Fruit fly (Drosophila melanogaster): ENCODE measurements around the gene cass.
A peak's percentile ranks its signal among the peaks of the same experiment; 100 is the strongest.

Gene cass

dm6 chr2L:17477710-17478109, at the start of gene cass:
Gene cass (minus strand): TSS chr2L:17477888.
- no peak for TF ChIP-seq Hr96 (GFP tag; optimal IDR thresholded peaks at IDR 0.05)
- TF ChIP-seq toe (GFP tag; optimal IDR thresholded peaks at IDR 0.05): no peak
- no peak for TF ChIP-seq cnc (optimal IDR thresholded peaks at IDR 0.05)
- TF ChIP-seq pad (GFP tag; optimal IDR thresholded peaks at IDR 0.05): peak; percentile 19
- no peak for TF ChIP-seq CG14711 (tag; optimal IDR thresholded peaks at IDR 0.05)
- no peak for TF ChIP-seq CG1620 (GFP tag; optimal IDR thresholded peaks at IDR 0.05)
- TF ChIP-seq CG11617 (GFP tag; optimal IDR thresholded peaks at IDR 0.05): peak; percentile 8
- no peak for TF ChIP-seq Crg-1 (GFP tag; optimal IDR thresholded peaks at IDR 0.05)
- no peak for TF ChIP-seq CG7101 (tag; optimal IDR thresholded peaks at IDR 0.05)
- peak; percentile 98 for TF ChIP-seq ovo (GFP tag; optimal IDR thresholded peaks at IDR 0.05)
- TF ChIP-seq tj (GFP tag; optimal IDR thresholded peaks at IDR 0.05): no peak
- no peak for TF ChIP-seq CG12768 (GFP tag; optimal IDR thresholded peaks at IDR 0.05)
- peak; percentile 18 for TF ChIP-seq cic (GFP tag; optimal IDR thresholded peaks at IDR 0.05)
- no peak for TF ChIP-seq CG33017 (tag; optimal IDR thresholded peaks at IDR 0.05)
- TF ChIP-seq Mnt (GFP tag; optimal IDR thresholded peaks at IDR 0.05): peak; percentile 33
- no peak for TF ChIP-seq CG5204 (GFP tag; optimal IDR thresholded peaks at IDR 0.05)
- TF ChIP-seq Clk (GFP tag; optimal IDR thresholded peaks at IDR 0.05): no peak
- peak; percentile 73 for TF ChIP-seq bab1 (GFP tag; optimal IDR thresholded peaks at IDR 0.05)
- TF ChIP-seq kay (GFP tag; ENCODE audit: borderline replicate concordance): no peak
- TF ChIP-seq CG7045 (GFP tag; optimal IDR thresholded peaks at IDR 0.05): no peak

- no peak for TF ChIP-seq CG33017 (tag; optimal IDR thresholded peaks at IDR 0.05)
- TF ChIP-seq Clk (GFP tag; optimal IDR thresholded peaks at IDR 0.05): no peak
- TF ChIP-seq pad (GFP tag; optimal IDR thresholded peaks at IDR 0.05): no peak
- no peak for TF ChIP-seq tj (GFP tag; optimal IDR thresholded peaks at IDR 0.05)
- TF ChIP-seq CG7045 (GFP tag; optimal IDR thresholded peaks at IDR 0.05): no peak
- TF ChIP-seq bab1 (GFP tag; optimal IDR thresholded peaks at IDR 0.05): no peak
- TF ChIP-seq toe (GFP tag; optimal IDR thresholded peaks at IDR 0.05): no peak
- no peak for TF ChIP-seq CG12768 (GFP tag; optimal IDR thresholded peaks at IDR 0.05)
- TF ChIP-seq CG14711 (tag; optimal IDR thresholded peaks at IDR 0.05): no peak
- no peak for TF ChIP-seq CG1620 (GFP tag; optimal IDR thresholded peaks at IDR 0.05)
- no peak for TF ChIP-seq cic (GFP tag; optimal IDR thresholded peaks at IDR 0.05)
- no peak for TF ChIP-seq CG11617 (GFP tag; optimal IDR thresholded peaks at IDR 0.05)
- TF ChIP-seq Hr96 (GFP tag; optimal IDR thresholded peaks at IDR 0.05): no peak
Measured at dm6 chr2L:17524449-17524848, 46.8 kb upstream of the cass start, which contains the start of gene CG15143. Gene CG15143 (minus strand): TSS chr2L:17524549.

dm6 chr2L:17514090-17514715, 36.5 kb upstream of the cass start:
- no peak for TF ChIP-seq Clk (GFP tag; optimal IDR thresholded peaks at IDR 0.05)
- TF ChIP-seq cic (GFP tag; optimal IDR thresholded peaks at IDR 0.05): no peak
- TF ChIP-seq CG1620 (GFP tag; optimal IDR thresholded peaks at IDR 0.05): no peak
- TF ChIP-seq CG5204 (GFP tag; optimal IDR thresholded peaks at IDR 0.05): no peak
- no peak for TF ChIP-seq toe (GFP tag; optimal IDR thresholded peaks at IDR 0.05)
- TF ChIP-seq CG33017 (tag; optimal IDR thresholded peaks at IDR 0.05): no peak
- TF ChIP-seq tj (GFP tag; optimal IDR thresholded peaks at IDR 0.05): no peak
- TF ChIP-seq kay (GFP tag; ENCODE audit: borderline replicate concordance): no peak
- no peak for TF ChIP-seq Crg-1 (GFP tag; optimal IDR thresholded peaks at IDR 0.05)
- TF ChIP-seq CG11617 (GFP tag; optimal IDR thresholded peaks at IDR 0.05): no peak
- no peak for TF ChIP-seq CG7045 (GFP tag; optimal IDR thresholded peaks at IDR 0.05)
- no peak for TF ChIP-seq pad (GFP tag; optimal IDR thresholded peaks at IDR 0.05)
- TF ChIP-seq bab1 (GFP tag; optimal IDR thresholded peaks at IDR 0.05): no peak
- no peak for TF ChIP-seq CG12768 (GFP tag; optimal IDR thresholded peaks at IDR 0.05)
- TF ChIP-seq Mnt (GFP tag; optimal IDR thresholded peaks at IDR 0.05): no peak
- TF ChIP-seq Hr96 (GFP tag; optimal IDR thresholded peaks at IDR 0.05): no peak
- no peak for TF ChIP-seq ovo (GFP tag; optimal IDR thresholded peaks at IDR 0.05)

dm6 chr2L:17500946-17501451, 23.3 kb upstream of the cass start, which contains the start of the genes mEFTs and Dhc36C:
Gene mEFTs (minus strand): TSS chr2L:17501106.
Gene Dhc36C (plus strand): TSS chr2L:17501401.
- TF ChIP-seq CG7101 (tag; optimal IDR thresholded peaks at IDR 0.05): no peak
- TF ChIP-seq cnc (optimal IDR thresholded peaks at IDR 0.05): no peak
- no peak for TF ChIP-seq toe (GFP tag; optimal IDR thresholded peaks at IDR 0.05)
- TF ChIP-seq cic (GFP tag; optimal IDR thresholded peaks at IDR 0.05): no peak
- no peak for TF ChIP-seq CG5204 (GFP tag; optimal IDR thresholded peaks at IDR 0.05)
- no peak for TF ChIP-seq CG14711 (tag; optimal IDR thresholded peaks at IDR 0.05)
- peak; percentile 72 for TF ChIP-seq Mnt (GFP tag; optimal IDR thresholded peaks at IDR 0.05)
- TF ChIP-seq bab1 (GFP tag; optimal IDR thresholded peaks at IDR 0.05): peak; percentile 24
- no peak for TF ChIP-seq CG7045 (GFP tag; optimal IDR thresholded peaks at IDR 0.05)
- no peak for TF ChIP-seq Crg-1 (GFP tag; optimal IDR thresholded peaks at IDR 0.05)
- TF ChIP-seq ovo (GFP tag; optimal IDR thresholded peaks at IDR 0.05): no peak

dm6 chr2L:17498721-17499120, 21.0 kb upstream of the cass start, which contains the start of gene CG15142:
Gene CG15142 (minus strand): TSS chr2L:17498821.
- TF ChIP-seq ovo (GFP tag; optimal IDR thresholded peaks at IDR 0.05): no peak
- TF ChIP-seq pad (GFP tag; optimal IDR thresholded peaks at IDR 0.05): no peak
- no peak for TF ChIP-seq CG33017 (tag; optimal IDR thresholded peaks at IDR 0.05)
- no peak for TF ChIP-seq CG5204 (GFP tag; optimal IDR thresholded peaks at IDR 0.05)
- TF ChIP-seq Crg-1 (GFP tag; optimal IDR thresholded peaks at IDR 0.05): no peak
- no peak for TF ChIP-seq CG11617 (GFP tag; optimal IDR thresholded peaks at IDR 0.05)
- TF ChIP-seq cic (GFP tag; optimal IDR thresholded peaks at IDR 0.05): no peak
- no peak for TF ChIP-seq CG12768 (GFP tag; optimal IDR thresholded peaks at IDR 0.05)
- no peak for TF ChIP-seq CG14711 (tag; optimal IDR thresholded peaks at IDR 0.05)
- no peak for TF ChIP-seq CG7045 (GFP tag; optimal IDR thresholded peaks at IDR 0.05)
- no peak for TF ChIP-seq tj (GFP tag; optimal IDR thresholded peaks at IDR 0.05)
- TF ChIP-seq CG7101 (tag; optimal IDR thresholded peaks at IDR 0.05): no peak
- no peak for TF ChIP-seq Hr96 (GFP tag; optimal IDR thresholded peaks at IDR 0.05)
- TF ChIP-seq Clk (GFP tag; optimal IDR thresholded peaks at IDR 0.05): no peak
- TF ChIP-seq kay (GFP tag; ENCODE audit: borderline replicate concordance): no peak
